Fruit fly (Drosophila melanogaster): ENCODE data around the gene Unc-76.

dm6 chrX:2069787-2070707 is 10.4 kb upstream of the Unc-76 start:
- TF ChIP-seq psq (optimal IDR thresholded peaks at IDR 0.05) (no peak), insv (optimal IDR thresholded peaks at IDR 0.05) (no peak)
